In genomic region chr3R:25459200-25459809, dm6 we compare ENCODE assay signal across 1 fruit fly cellular context.
TF ChIP-seq lines count a peak whose summit lies in the region.

No protein-coding gene starts in this region.

TF ChIP-seq in whole organism, embryonic, 481 proteins besides CTCF, POLR2A, EP300 and RAD21 (continued from another document):
- TF ChIP-seq row (GFP tag; IDR thresholded peaks at IDR 0.05; lab: Robert Waterston, UW) = peak; percentile 24; the same call in 1 of the 3 replicates
- no peak for TF ChIP-seq CG11560 (tag; IDR thresholded peaks at IDR 0.05; lab: Robert Waterston, UW)
- TF ChIP-seq CG32532 (GFP tag; IDR thresholded peaks at IDR 0.05; lab: Robert Waterston, UW) = no peak
- TF ChIP-seq oc (tag; optimal IDR thresholded peaks at IDR 0.05; lab: Kevin White, UChicago) = no peak
- no peak for TF ChIP-seq Hey (tag; optimal IDR thresholded peaks at IDR 0.05; lab: Kevin White, UChicago)
- TF ChIP-seq MTF-1 (GFP tag; optimal IDR thresholded peaks at IDR 0.05; lab: Kevin White, UChicago; ENCODE audit: borderline replicate concordance) = no peak
- TF ChIP-seq repo (GFP tag; optimal IDR thresholded peaks at IDR 0.05; lab: Kevin White, UChicago) = no peak
- no peak for TF ChIP-seq PHDP (tag; optimal IDR thresholded peaks at IDR 0.05; lab: Kevin White, UChicago)
- no peak for TF ChIP-seq chm (GFP tag; IDR thresholded peaks at IDR 0.05; lab: Robert Waterston, UW)
- no peak for TF ChIP-seq CG17328 (GFP tag; IDR thresholded peaks at IDR 0.05; lab: Robert Waterston, UW)
- TF ChIP-seq ase (GFP tag; IDR thresholded peaks at IDR 0.05; lab: Robert Waterston, UW) = no peak
- TF ChIP-seq al (GFP tag; IDR thresholded peaks at IDR 0.05; lab: Robert Waterston, UW) = no peak
- TF ChIP-seq ftz-f1 (GFP tag; optimal IDR thresholded peaks at IDR 0.05; lab: Kevin White, UChicago) = no peak
- TF ChIP-seq odd (GFP tag; optimal IDR thresholded peaks at IDR 0.05; lab: Kevin White, UChicago) = no peak
- no peak for TF ChIP-seq Awh (GFP tag; IDR thresholded peaks at IDR 0.05; lab: Robert Waterston, UW)
- TF ChIP-seq ab (GFP tag; optimal IDR thresholded peaks at IDR 0.05; lab: Kevin White, UChicago) = no peak
- TF ChIP-seq dan (GFP tag; IDR thresholded peaks at IDR 0.05; lab: Robert Waterston, UW) = no peak
- peak; percentile 7 for TF ChIP-seq CG10267 (tag; optimal IDR thresholded peaks at IDR 0.05; lab: Kevin White, UChicago)
- no peak for TF ChIP-seq CG8944 (GFP tag; optimal IDR thresholded peaks at IDR 0.05; lab: Kevin White, UChicago)
- TF ChIP-seq crp (GFP tag; optimal IDR thresholded peaks at IDR 0.05; lab: Kevin White, UChicago) = no peak
- peak; percentile 57 for TF ChIP-seq gem (tag; optimal IDR thresholded peaks at IDR 0.05; lab: Kevin White, UChicago)
- TF ChIP-seq CG32767 (GFP tag; IDR thresholded peaks at IDR 0.05; lab: Robert Waterston, UW) = no peak
- TF ChIP-seq az2 (GFP tag; optimal IDR thresholded peaks at IDR 0.05; lab: Kevin White, UChicago) = peak; percentile 15
- TF ChIP-seq Antp (GFP tag; optimal IDR thresholded peaks at IDR 0.05; lab: Kevin White, UChicago) = no peak
- no peak for TF ChIP-seq Hmr (GFP tag; optimal IDR thresholded peaks at IDR 0.05; lab: Kevin White, UChicago)
- no peak for TF ChIP-seq grn (GFP tag; optimal IDR thresholded peaks at IDR 0.05; lab: Kevin White, UChicago)
- TF ChIP-seq pnt (GFP tag; optimal IDR thresholded peaks at IDR 0.05; lab: Kevin White, UChicago) = no peak
- no peak for TF ChIP-seq ro (GFP tag; IDR thresholded peaks at IDR 0.05; lab: Robert Waterston, UW)
- no peak for TF ChIP-seq da (GFP tag; optimal IDR thresholded peaks at IDR 0.05; lab: Kevin White, UChicago)
- no peak for TF ChIP-seq cato (GFP tag; optimal IDR thresholded peaks at IDR 0.05; lab: Kevin White, UChicago; ENCODE audit: borderline replicate concordance)
- TF ChIP-seq CG2889 (GFP tag; IDR thresholded peaks at IDR 0.05; lab: Robert Waterston, UW) = no peak
- TF ChIP-seq prd (optimal IDR thresholded peaks at IDR 0.05; lab: Kevin White, UChicago) = no peak
- 0 out of 3 replicates have a peak, but pooled peaks have one; percentile 15 for TF ChIP-seq prd (GFP tag; IDR thresholded peaks at IDR 0.05; lab: Robert Waterston, UW)
- no peak for TF ChIP-seq CG16813 (GFP tag; IDR thresholded peaks at IDR 0.05; lab: Robert Waterston, UW; ENCODE audit: partially characterized antibody)
- TF ChIP-seq GATAe (GFP tag; conservative IDR thresholded peaks at IDR 0.05; lab: Robert Waterston, UW) = no peak
- peak; percentile 27 for TF ChIP-seq CG17829 (tag; optimal IDR thresholded peaks at IDR 0.05; lab: Kevin White, UChicago)
- no peak for TF ChIP-seq Jarid2 (GFP tag; optimal IDR thresholded peaks at IDR 0.05; lab: Kevin White, UChicago)
- no peak for TF ChIP-seq Gsc (GFP tag; IDR thresholded peaks at IDR 0.05; lab: Robert Waterston, UW)
- peak; percentile 64 for TF ChIP-seq CG10979 (tag; optimal IDR thresholded peaks at IDR 0.05; lab: Kevin White, UChicago)
- no peak for TF ChIP-seq nerfin-1 (tag; optimal IDR thresholded peaks at IDR 0.05; lab: Kevin White, UChicago)
- TF ChIP-seq toy (GFP tag; IDR thresholded peaks at IDR 0.05; lab: Robert Waterston, UW) = no peak
- no peak for TF ChIP-seq sqz (GFP tag; optimal IDR thresholded peaks at IDR 0.05; lab: Kevin White, UChicago)
- peak; percentile 24; the same call in 1 of the 2 replicates for TF ChIP-seq CG6689 (GFP tag; IDR thresholded peaks at IDR 0.05; lab: Robert Waterston, UW)
- no peak for TF ChIP-seq CG1529 (GFP tag; optimal IDR thresholded peaks at IDR 0.05; lab: Kevin White, UChicago)
- no peak for TF ChIP-seq mirr (GFP tag; optimal IDR thresholded peaks at IDR 0.05; lab: Kevin White, UChicago)
- no peak for TF ChIP-seq peb (GFP tag; IDR thresholded peaks at IDR 0.05; lab: Robert Waterston, UW)
- TF ChIP-seq tin (GFP tag; optimal IDR thresholded peaks at IDR 0.05; lab: Kevin White, UChicago) = no peak
- TF ChIP-seq CG31365 (tag; optimal IDR thresholded peaks at IDR 0.05; lab: Kevin White, UChicago) = no peak
- TF ChIP-seq slp2 (GFP tag; optimal IDR thresholded peaks at IDR 0.05; lab: Kevin White, UChicago) = no peak
- no peak for TF ChIP-seq Adf1 (GFP tag; IDR thresholded peaks at IDR 0.05; lab: Robert Waterston, UW)
- peak; percentile 26 for TF ChIP-seq Blimp-1 (GFP tag; optimal IDR thresholded peaks at IDR 0.05; lab: Kevin White, UChicago)
- peak; percentile 38 for TF ChIP-seq dmrt99B (tag; optimal IDR thresholded peaks at IDR 0.05; lab: Kevin White, UChicago)
- no peak for TF ChIP-seq unpg (GFP tag; optimal IDR thresholded peaks at IDR 0.05; lab: Kevin White, UChicago)
- no peak for TF ChIP-seq fd102C (GFP tag; optimal IDR thresholded peaks at IDR 0.05; lab: Kevin White, UChicago)
- no peak for TF ChIP-seq CG10321 (GFP tag; IDR thresholded peaks at IDR 0.05; lab: Robert Waterston, UW)
- TF ChIP-seq Nf-YB (GFP tag; optimal IDR thresholded peaks at IDR 0.05; lab: Kevin White, UChicago) = no peak
- TF ChIP-seq tll (GFP tag; optimal IDR thresholded peaks at IDR 0.05; lab: Kevin White, UChicago) = no peak
- TF ChIP-seq E2f1 (GFP tag; IDR thresholded peaks at IDR 0.05; lab: Robert Waterston, UW) = no peak
- TF ChIP-seq schlank (tag; optimal IDR thresholded peaks at IDR 0.05; lab: Kevin White, UChicago) = no peak
- TF ChIP-seq gcm (GFP tag; optimal IDR thresholded peaks at IDR 0.05; lab: Kevin White, UChicago) = no peak
- no peak for TF ChIP-seq Chrac-16 (GFP tag; optimal IDR thresholded peaks at IDR 0.05; lab: Kevin White, UChicago)
- no peak for TF ChIP-seq CG5953 (GFP tag; IDR thresholded peaks at IDR 0.05; lab: Robert Waterston, UW)
- TF ChIP-seq chn (GFP tag; optimal IDR thresholded peaks at IDR 0.05; lab: Kevin White, UChicago) = no peak
- TF ChIP-seq mam (GFP tag; optimal IDR thresholded peaks at IDR 0.05; lab: Kevin White, UChicago) = no peak
- TF ChIP-seq CG18262 (tag; optimal IDR thresholded peaks at IDR 0.05; lab: Kevin White, UChicago) = peak; percentile 53
- TF ChIP-seq Usf (GFP tag; optimal IDR thresholded peaks at IDR 0.05; lab: Kevin White, UChicago) = no peak
- peak; percentile 11 for TF ChIP-seq CG14710 (tag; optimal IDR thresholded peaks at IDR 0.05; lab: Kevin White, UChicago)
- TF ChIP-seq CG6791 (GFP tag; IDR thresholded peaks at IDR 0.05; lab: Robert Waterston, UW; ENCODE audit: partially characterized antibody) = no peak
- TF ChIP-seq Mrtf (GFP tag; IDR thresholded peaks at IDR 0.05; lab: Robert Waterston, UW) = no peak
- no peak for TF ChIP-seq Dek (tag; optimal IDR thresholded peaks at IDR 0.05; lab: Kevin White, UChicago)
- peak; percentile 21 for TF ChIP-seq CG30403 (GFP tag; optimal IDR thresholded peaks at IDR 0.05; lab: Kevin White, UChicago)
- TF ChIP-seq nau (GFP tag; optimal IDR thresholded peaks at IDR 0.05; lab: Kevin White, UChicago) = no peak
- no peak for TF ChIP-seq seq (GFP tag; IDR thresholded peaks at IDR 0.05; lab: Robert Waterston, UW)
- TF ChIP-seq tna (GFP tag; IDR thresholded peaks at IDR 0.05; lab: Robert Waterston, UW; ENCODE audit: partially characterized antibody) = no peak
- TF ChIP-seq wor (GFP tag; IDR thresholded peaks at IDR 0.05; lab: Robert Waterston, UW) = no peak
- TF ChIP-seq Hr39 (optimal IDR thresholded peaks at IDR 0.05; lab: Kevin White, UChicago) = no peak
- no peak for TF ChIP-seq Hr78 (GFP tag; optimal IDR thresholded peaks at IDR 0.05; lab: Kevin White, UChicago)
- no peak for TF ChIP-seq CG18619 (GFP tag; optimal IDR thresholded peaks at IDR 0.05; lab: Kevin White, UChicago)
- TF ChIP-seq Sox102F (GFP tag; optimal IDR thresholded peaks at IDR 0.05; lab: Kevin White, UChicago) = peak; percentile 46
- TF ChIP-seq Xrp1 (GFP tag; IDR thresholded peaks at IDR 0.05; lab: Robert Waterston, UW) = peak; percentile 49
- TF ChIP-seq Elba2 (GFP tag; optimal IDR thresholded peaks at IDR 0.05; lab: Kevin White, UChicago) = no peak
- TF ChIP-seq twi (tag; optimal IDR thresholded peaks at IDR 0.05; lab: Kevin White, UChicago) = no peak
- TF ChIP-seq CG7839 (tag; optimal IDR thresholded peaks at IDR 0.05; lab: Kevin White, UChicago) = peak; percentile 30
- no peak for TF ChIP-seq HmgZ (tag; optimal IDR thresholded peaks at IDR 0.05; lab: Kevin White, UChicago)
- no peak for TF ChIP-seq CG4854 (GFP tag; optimal IDR thresholded peaks at IDR 0.05; lab: Kevin White, UChicago)
- no peak for TF ChIP-seq CG10959 (GFP tag; IDR thresholded peaks at IDR 0.05; lab: Robert Waterston, UW)
- no peak for TF ChIP-seq fd64A (GFP tag; optimal IDR thresholded peaks at IDR 0.05; lab: Kevin White, UChicago)
- TF ChIP-seq CG12391 (tag; optimal IDR thresholded peaks at IDR 0.05; lab: Kevin White, UChicago) = peak; percentile 14
- TF ChIP-seq CG14860 (GFP tag; IDR thresholded peaks at IDR 0.05; lab: Robert Waterston, UW; ENCODE audit: partially characterized antibody) = no peak
- TF ChIP-seq Gug (GFP tag; IDR thresholded peaks at IDR 0.05; lab: Robert Waterston, UW) = no peak
- no peak for TF ChIP-seq CG31224 (GFP tag; IDR thresholded peaks at IDR 0.05; lab: Robert Waterston, UW)
- TF ChIP-seq Dll (GFP tag; IDR thresholded peaks at IDR 0.05; lab: Robert Waterston, UW; ENCODE audit: partially characterized antibody) = no peak
- TF ChIP-seq CG31388 (GFP tag; optimal IDR thresholded peaks at IDR 0.05; lab: Kevin White, UChicago) = no peak
- peak; percentile 20 for TF ChIP-seq CG6254 (GFP tag; optimal IDR thresholded peaks at IDR 0.05; lab: Kevin White, UChicago)
- no peak for TF ChIP-seq CG10654 (GFP tag; optimal IDR thresholded peaks at IDR 0.05; lab: Kevin White, UChicago)
- TF ChIP-seq CG8388 (GFP tag; optimal IDR thresholded peaks at IDR 0.05; lab: Kevin White, UChicago) = peak; percentile 19
- no peak for TF ChIP-seq Med (GFP tag; lab: Kevin White, UChicago)
- TF ChIP-seq CG14965 (GFP tag; optimal IDR thresholded peaks at IDR 0.05; lab: Kevin White, UChicago; ENCODE audit: borderline replicate concordance) = no peak
